Worm (Caenorhabditis elegans): ENCODE measurements around the gene nas-27.

- TF ChIP-seq ceh-6 (GFP tag; optimal IDR thresholded peaks at IDR 0.05): no peak
- TF ChIP-seq gmeb-2 (tag; optimal IDR thresholded peaks at IDR 0.05): no peak
- no peak for TF ChIP-seq dmd-4 (tag; optimal IDR thresholded peaks at IDR 0.05; ENCODE audit: borderline replicate concordance)
- TF ChIP-seq hlh-13 (GFP tag; optimal IDR thresholded peaks at IDR 0.05): no peak
- TF ChIP-seq nhr-11 (tag; optimal IDR thresholded peaks at IDR 0.05): no peak
Observed at ce11 chrII:1141720-1142574, 37.2 kb downstream of the nas-27 start.

Measured in whole organism, late embryonic.